Fruit fly (Drosophila melanogaster) whole organism, embryonic: ENCODE results near the gene CG9393.

Experiments
- CG10543 ChIP-seq: fragments of 200-800 bp; sonication (Bioruptor generic); optimal IDR thresholded peaks from 3 replicates; lab custom pipeline; 2017; ENCODE audit warnings: missing biosample characterization, mild to moderate bottlenecking, missing genetic modification characterization, moderate library complexity
- CG12104 ChIP-seq: fragments of 200-800 bp; sonication (Bioruptor generic); optimal IDR thresholded peaks from 3 replicates; lab custom pipeline; 2016; ENCODE audit warnings: missing biosample characterization, missing genetic modification characterization
- CG13624 ChIP-seq: fragments of 200-800 bp; sonication (Bioruptor generic); optimal IDR thresholded peaks from 2 replicates; lab custom pipeline; 2016; ENCODE audit warnings: missing biosample characterization, missing genetic modification characterization
- CG17612 ChIP-seq: fragments of 200-800 bp; sonication (Bioruptor generic); IDR thresholded peaks from 2 replicates; pipeline ENCODE4 v1.3.6; 2022; ENCODE audit warnings: missing biosample characterization, missing genetic modification characterization
- CG2116 ChIP-seq: fragments of 200-800 bp; sonication (Bioruptor generic); optimal IDR thresholded peaks from 3 replicates; lab custom pipeline; 2018; ENCODE audit warnings: missing biosample characterization, mild to moderate bottlenecking, missing genetic modification characterization
- CG2120 ChIP-seq: fragments of 200-800 bp; sonication (Bioruptor generic); optimal IDR thresholded peaks from 3 replicates; lab custom pipeline; 2016; ENCODE audit warnings: missing biosample characterization, missing genetic modification characterization
- CG30431 ChIP-seq: fragments of 200-800 bp; sonication (Bioruptor generic); optimal IDR thresholded peaks from 2 replicates; lab custom pipeline; 2017; ENCODE audit warnings: missing biosample characterization, missing genetic modification characterization
- CG42726 ChIP-seq: fragments of 200-800 bp; sonication (Bioruptor generic); IDR thresholded peaks from 2 replicates; pipeline ENCODE4 v1.3.6; 2022; ENCODE audit warnings: missing biosample characterization, missing genetic modification characterization; ENCODE audit not compliant: partially characterized antibody
- CG4328 ChIP-seq: fragments of 200-800 bp; sonication (Bioruptor generic); optimal IDR thresholded peaks from 3 replicates; lab custom pipeline; 2017; ENCODE audit warnings: missing biosample characterization, missing genetic modification reagents, missing genetic modification characterization
- CG4424 ChIP-seq: fragments of 200-800 bp; sonication (Bioruptor generic); optimal IDR thresholded peaks from 3 replicates; lab custom pipeline; 2016; ENCODE audit warnings: missing biosample characterization, missing genetic modification characterization
- CG4617 ChIP-seq: fragments of 200-800 bp; sonication (Bioruptor generic); optimal IDR thresholded peaks from 3 replicates; lab custom pipeline; 2016; ENCODE audit warnings: missing biosample characterization, missing genetic modification characterization, borderline replicate concordance
- CG4730 ChIP-seq: fragments of 200-800 bp; sonication (Bioruptor generic); IDR thresholded peaks from 2 replicates; pipeline ENCODE4 v1.3.6; 2022; ENCODE audit warnings: missing biosample characterization, missing genetic modification characterization
- CG6272 ChIP-seq: fragments of 200-800 bp; sonication (Bioruptor generic); IDR thresholded peaks from 2 replicates; pipeline ENCODE4 v1.3.6; 2022; ENCODE audit warnings: missing biosample characterization, missing genetic modification characterization
- CG6765 ChIP-seq: fragments of 200-800 bp; sonication (Bioruptor generic); optimal IDR thresholded peaks from 3 replicates; lab custom pipeline; 2017; ENCODE audit warnings: missing biosample characterization, mild to moderate bottlenecking, missing genetic modification characterization
- CG6813 ChIP-seq: fragments of 200-800 bp; sonication (Bioruptor generic); optimal IDR thresholded peaks from 2 replicates; lab custom pipeline; 2017; ENCODE audit warnings: missing biosample characterization, missing genetic modification characterization, mild to moderate bottlenecking, moderate library complexity, missing genetic modification reagents
- CG7928 ChIP-seq: fragments of 200-800 bp; sonication (Bioruptor generic); optimal IDR thresholded peaks from 2 replicates; lab custom pipeline; 2017; ENCODE audit warnings: missing biosample characterization, mild to moderate bottlenecking, missing genetic modification characterization
- CG8478 ChIP-seq: fragments of >200 bp; optimal IDR thresholded peaks from 2 replicates; lab custom pipeline; 2018
- CHES-1-like ChIP-seq: fragments of 200-800 bp; sonication (Bioruptor generic); optimal IDR thresholded peaks from 2 replicates; lab custom pipeline; 2016; ENCODE audit warnings: missing biosample characterization, missing genetic modification characterization
- Camta ChIP-seq: fragments of 200-800 bp; sonication (Bioruptor generic); optimal IDR thresholded peaks from 2 replicates; lab custom pipeline; 2016; ENCODE audit warnings: missing biosample characterization, missing genetic modification characterization
- Dad ChIP-seq: fragments of 200-800 bp; sonication (Bioruptor generic); optimal IDR thresholded peaks from 3 replicates; lab custom pipeline; 2016; ENCODE audit warnings: missing biosample characterization, missing genetic modification characterization
- Dek ChIP-seq: fragments of 200-800 bp; sonication (Bioruptor generic); optimal IDR thresholded peaks from 3 replicates; lab custom pipeline; 2019; ENCODE audit warnings: missing biosample characterization, mild to moderate bottlenecking, missing genetic modification characterization, moderate library complexity
- Doc3 ChIP-seq: fragments of 200-800 bp; sonication (Bioruptor generic); IDR thresholded peaks from 3 replicates; pipeline ENCODE4 v1.3.6; 2022; ENCODE audit warnings: missing biosample characterization, missing genetic modification characterization; ENCODE audit not compliant: partially characterized antibody
- Dp ChIP-seq: fragments of 200-800 bp; sonication (Bioruptor generic); optimal IDR thresholded peaks from 2 replicates; lab custom pipeline; 2018; ENCODE audit warnings: missing biosample characterization, mild to moderate bottlenecking, missing genetic modification characterization, moderate library complexity
- HLHmδ ChIP-seq: fragments of 200-800 bp; sonication (Bioruptor generic); optimal IDR thresholded peaks from 2 replicates; lab custom pipeline; 2018; ENCODE audit warnings: missing biosample characterization, mild to moderate bottlenecking, missing genetic modification characterization, moderate library complexity
- Hand ChIP-seq: fragments of 200-800 bp; sonication (Bioruptor generic); optimal IDR thresholded peaks from 2 replicates; lab custom pipeline; 2017; ENCODE audit warnings: mild to moderate bottlenecking, missing biosample characterization, missing genetic modification reagents, missing genetic modification characterization
- Hr51 ChIP-seq, 2 experiments: fragments of 200-800 bp; sonication (Bioruptor generic); optimal IDR thresholded peaks; 2 replicates in 1 of 2; 3 replicates in 1 of 2; lab custom pipeline; 2016 to 2018; ENCODE audit warnings: missing biosample characterization in 2 of 2, missing genetic modification characterization in 2 of 2, mild to moderate bottlenecking in 1 of 2, moderate library complexity in 1 of 2
- Mes4 ChIP-seq: fragments of 200-800 bp; sonication (Bioruptor generic); optimal IDR thresholded peaks from 2 replicates; lab custom pipeline; 2016; ENCODE audit warnings: missing biosample characterization, missing genetic modification characterization
- NC2α ChIP-seq: fragments of 200-800 bp; sonication (Bioruptor generic); optimal IDR thresholded peaks from 2 replicates; lab custom pipeline; 2016; ENCODE audit warnings: missing biosample characterization, missing genetic modification characterization
- Poxn ChIP-seq: fragments of 200-800 bp; sonication (Bioruptor generic); IDR thresholded peaks from 2 replicates; pipeline ENCODE4 v1.3.6; 2022; ENCODE audit warnings: missing biosample characterization, missing genetic modification characterization
- Stat92E ChIP-seq, 3 experiments: fragments of >200 bp in 2 of 3; fragments of 200-800 bp in 1 of 3; sonication (Bioruptor generic) in 1 of 3; optimal IDR thresholded peaks; 2 replicates each; lab custom pipeline; 2017 to 2019; ENCODE audit warnings: missing biosample characterization in 3 of 3, missing genetic modification characterization in 3 of 3, mild to moderate bottlenecking in 1 of 3, moderate library complexity in 1 of 3
- abd-A ChIP-seq: fragments of 200-800 bp; sonication (Bioruptor generic); optimal IDR thresholded peaks from 3 replicates; lab custom pipeline; 2019; ENCODE audit warnings: missing biosample characterization, mild to moderate bottlenecking, missing genetic modification characterization, moderate library complexity
- amos ChIP-seq: fragments of 200-800 bp; sonication (Bioruptor generic); IDR thresholded peaks from 2 replicates; pipeline ENCODE4 v1.3.6; 2022; ENCODE audit warnings: missing biosample characterization, missing genetic modification characterization; ENCODE audit not compliant: partially characterized antibody
- aop ChIP-seq: fragments of 200-800 bp; sonication (Bioruptor generic); IDR thresholded peaks from 2 replicates; pipeline ENCODE4 v1.3.6; 2022; ENCODE audit warnings: missing biosample characterization, missing genetic modification characterization
- bcd ChIP-seq: fragments of 200-800 bp; sonication (Bioruptor generic); optimal IDR thresholded peaks from 2 replicates; lab custom pipeline; 2017; ENCODE audit warnings: missing biosample characterization, mild to moderate bottlenecking, missing genetic modification characterization
- caup ChIP-seq: fragments of 200-800 bp; sonication (Bioruptor generic); optimal IDR thresholded peaks from 3 replicates; lab custom pipeline; 2017; ENCODE audit warnings: missing biosample characterization, mild to moderate bottlenecking, missing genetic modification characterization, moderate library complexity; ENCODE audit not compliant: severe bottlenecking
- cg ChIP-seq: fragments of 200-800 bp; sonication (Bioruptor generic); optimal IDR thresholded peaks from 3 replicates; lab custom pipeline; 2019; ENCODE audit warnings: missing biosample characterization, mild to moderate bottlenecking, missing genetic modification characterization, moderate library complexity
- chif ChIP-seq, 2 experiments: fragments of 200-800 bp; sonication (Bioruptor generic); optimal IDR thresholded peaks; 3 replicates each; lab custom pipeline; 2016; ENCODE audit warnings: missing biosample characterization in 2 of 2, missing genetic modification characterization in 2 of 2
- crp ChIP-seq, 2 experiments: fragments of 200-800 bp; sonication (Bioruptor generic); optimal IDR thresholded peaks; 2 replicates in 1 of 2; 3 replicates in 1 of 2; lab custom pipeline; 2017; ENCODE audit warnings: missing biosample characterization in 2 of 2, missing genetic modification characterization in 2 of 2, mild to moderate bottlenecking in 1 of 2, moderate library complexity in 1 of 2
- dm ChIP-seq: fragments of 200-800 bp; sonication (Bioruptor generic); optimal IDR thresholded peaks from 3 replicates; lab custom pipeline; 2016; ENCODE audit warnings: missing biosample characterization, missing genetic modification characterization
- dpn ChIP-seq, 2 experiments: fragments of 200-800 bp; sonication (Bioruptor generic); optimal IDR thresholded peaks; 3 replicates each; lab custom pipeline; 2016; ENCODE audit warnings: missing biosample characterization in 2 of 2, missing genetic modification characterization in 2 of 2
- ems ChIP-seq: fragments of 200-800 bp; sonication (Bioruptor generic); optimal IDR thresholded peaks from 3 replicates; lab custom pipeline; 2016; ENCODE audit warnings: missing biosample characterization, missing genetic modification characterization
- eyg ChIP-seq: fragments of 200-800 bp; sonication (Bioruptor generic); optimal IDR thresholded peaks from 3 replicates; lab custom pipeline; 2016; ENCODE audit warnings: missing biosample characterization, missing genetic modification characterization
- kni ChIP-seq: fragments of 200-800 bp; sonication (Bioruptor generic); optimal IDR thresholded peaks from 3 replicates; lab custom pipeline; 2017; ENCODE audit warnings: mild to moderate bottlenecking, missing biosample characterization, missing genetic modification reagents, missing genetic modification characterization
- mirr ChIP-seq: fragments of 200-800 bp; sonication (Bioruptor generic); optimal IDR thresholded peaks from 3 replicates; lab custom pipeline; 2018; ENCODE audit warnings: missing biosample characterization, mild to moderate bottlenecking, missing genetic modification characterization
- nmo ChIP-seq: fragments of 200-800 bp; sonication (Bioruptor generic); optimal IDR thresholded peaks from 2 replicates; lab custom pipeline; 2018; ENCODE audit warnings: missing biosample characterization, mild to moderate bottlenecking, missing genetic modification characterization, moderate library complexity
- pnt ChIP-seq: fragments of 200-800 bp; sonication (Bioruptor generic); optimal IDR thresholded peaks from 3 replicates; lab custom pipeline; 2016; ENCODE audit warnings: missing biosample characterization, missing genetic modification characterization
- usp ChIP-seq: fragments of >200 bp; optimal IDR thresholded peaks from 2 replicates; lab custom pipeline; 2017; ENCODE audit warnings: missing biosample characterization, missing genetic modification characterization
- wek ChIP-seq: fragments of 200-800 bp; sonication (Bioruptor generic); optimal IDR thresholded peaks from 3 replicates; lab custom pipeline; 2018; ENCODE audit warnings: missing biosample characterization, mild to moderate bottlenecking, missing genetic modification characterization, moderate library complexity

Gene CG9393

dm6 chr3R:9516400-9516852 lies 47.0 kb downstream of the CG9393 start (continued):
- TF ChIP-seq CG42726 (GFP tag; lab: Robert Waterston, UW) (no peak), CG10543 (GFP tag; lab: Kevin White, UChicago) (no peak), CG6813 (GFP tag; lab: Kevin White, UChicago) (peak; percentile 24), CG4424 (GFP tag; lab: Kevin White, UChicago) (peak; percentile 98), kni (GFP tag; lab: Kevin White, UChicago) (peak; percentile 56), CG17612 (GFP tag; lab: Robert Waterston, UW) (no peak), chif (GFP tag; optimal IDR thresholded peaks at IDR 0.05; lab: Kevin White, UChicago) (no peak), ems (GFP tag; lab: Kevin White, UChicago) (no peak), Doc3 (no peak), amos (no peak), HLHmδ (GFP tag; lab: Kevin White, UChicago) (no peak), aop (GFP tag; lab: Robert Waterston, UW) (no peak), dm (GFP tag; lab: Kevin White, UChicago) (no peak), mirr (GFP tag; lab: Kevin White, UChicago) (no peak), CG4328 (GFP tag; lab: Kevin White, UChicago) (peak; percentile 15), Poxn (GFP tag; lab: Robert Waterston, UW) (no peak)

DNA sequence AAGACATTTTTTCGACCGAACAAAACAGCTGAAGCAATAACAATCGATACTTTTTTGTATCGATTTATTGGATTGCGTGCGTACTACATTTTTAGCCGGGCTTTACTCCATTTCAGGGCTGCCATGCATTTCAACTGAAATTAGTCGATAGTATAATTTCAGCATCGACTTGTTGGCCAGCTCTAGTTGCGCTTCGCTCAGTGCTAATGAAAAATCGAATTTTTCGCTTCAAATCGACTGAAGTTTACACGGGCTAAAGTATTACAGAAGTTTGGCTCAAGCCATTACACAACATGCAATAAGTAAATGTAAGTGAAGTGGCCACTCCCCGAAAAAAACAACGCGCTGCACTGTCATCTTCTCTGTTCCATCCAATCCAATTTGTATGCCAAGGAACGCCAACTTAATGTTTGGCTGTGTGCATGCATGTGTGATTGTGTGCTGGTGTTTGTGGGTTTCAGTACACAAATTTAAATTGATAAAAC lies 47.6 kb downstream of the CG9393 start, which contains the start of the genes mRpL47, CG8176 and Kdm3:
TSS of gene mRpL47 (minus strand) at position 49 of the 485 bp plus-strand sequence.
TSS of gene CG8176 (plus strand) at position 148 of the 485 bp plus-strand sequence.
TSS of gene Kdm3 (plus strand) at position 148 of the 485 bp plus-strand sequence.
- TF ChIP-seq eyg (GFP tag; lab: Kevin White, UChicago) (peak; percentile 56), usp (GFP tag; lab: Kevin White, UChicago) (no peak), NC2α (GFP tag; lab: Kevin White, UChicago) (peak; percentile 32), CG30431 (peak; percentile 19), Hand (no peak), CG8478 (lab: Kevin White, UChicago) (peak; percentile 54), CG13624 (GFP tag; lab: Kevin White, UChicago) (peak; percentile 77), Dek (tag; lab: Kevin White, UChicago) (peak; percentile 66), CG10543 (GFP tag; lab: Kevin White, UChicago) (peak; percentile 70), CG12104 (GFP tag; lab: Kevin White, UChicago) (peak; percentile 25), Dad (GFP tag; lab: Kevin White, UChicago) (peak; percentile 72), abd-A (tag; lab: Kevin White, UChicago) (no peak), Dp (GFP tag; lab: Kevin White, UChicago) (peak; percentile 69), Camta (peak; percentile 23), Stat92E (GFP tag; optimal IDR thresholded peaks at IDR 0.05; lab: Kevin White, UChicago) (peak in 1 of 3 experiments; percentile 54), CG2120 (GFP tag; lab: Kevin White, UChicago) (peak; percentile 89), CG17612 (GFP tag; lab: Robert Waterston, UW) (no peak), cg (peak; percentile 96), CHES-1-like (GFP tag; lab: Kevin White, UChicago) (peak; percentile 91), wek (GFP tag; lab: Kevin White, UChicago) (no peak), bcd (GFP tag; lab: Kevin White, UChicago) (no peak), CG2116 (GFP tag; lab: Kevin White, UChicago) (peak; percentile 93), CG6272 (GFP tag; lab: Robert Waterston, UW) (peak; percentile 73), nmo (GFP tag; lab: Kevin White, UChicago) (peak; percentile 87), CG6765 (GFP tag; lab: Kevin White, UChicago) (no peak), pnt (peak; percentile 76), dpn (GFP tag; optimal IDR thresholded peaks at IDR 0.05; lab: Kevin White, UChicago) (peak; percentile 78), CG4617 (GFP tag; lab: Kevin White, UChicago) (peak; percentile 97), caup (GFP tag; lab: Kevin White, UChicago) (peak; percentile 70), CG7928 (peak; percentile 98), Mes4 (GFP tag; lab: Kevin White, UChicago) (no peak), Hr51 (GFP tag; optimal IDR thresholded peaks at IDR 0.05; lab: Kevin White, UChicago) (peak in 1 of 2 experiments; percentile 81), CG4730 (no peak), crp (GFP tag; optimal IDR thresholded peaks at IDR 0.05; lab: Kevin White, UChicago) (peak; percentile 64 to 95)
